Fruit fly (Drosophila melanogaster) whole organism, embryonic: ENCODE data around the gene VhaAC39-1.

Experiments
- Abd-B ChIP-seq: fragments of 200-800 bp; sonication (Bioruptor generic); optimal IDR thresholded peaks from 2 replicates; lab custom pipeline; 2018; ENCODE audit warnings: missing biosample characterization, mild to moderate bottlenecking, missing genetic modification characterization, moderate library complexity
- Antp ChIP-seq: fragments of 200-800 bp; sonication (Bioruptor generic); optimal IDR thresholded peaks from 3 replicates; lab custom pipeline; 2016; ENCODE audit warnings: missing biosample characterization, missing genetic modification characterization
- Asciz ChIP-seq: fragments of 200-800 bp; sonication (Bioruptor generic); optimal IDR thresholded peaks from 2 replicates; lab custom pipeline; 2017; ENCODE audit warnings: missing biosample characterization, mild to moderate bottlenecking, missing genetic modification characterization, missing genetic modification reagents
- Atf3 ChIP-seq: fragments of 200-800 bp; sonication (Bioruptor generic); optimal IDR thresholded peaks from 3 replicates; lab custom pipeline; 2016; ENCODE audit warnings: missing biosample characterization, missing genetic modification characterization
- Atf6 ChIP-seq: fragments of 200-800 bp; sonication (Bioruptor generic); IDR thresholded peaks from 2 replicates; pipeline ENCODE4 v1.3.6; 2022; ENCODE audit warnings: missing biosample characterization, missing genetic modification characterization
- CG1024 ChIP-seq: fragments of 200-800 bp; sonication (Bioruptor generic); IDR thresholded peaks from 2 replicates; pipeline ENCODE4 v1.3.6; 2022; ENCODE audit warnings: missing biosample characterization, missing genetic modification characterization
- CG12071 ChIP-seq: fragments of 200-800 bp; sonication (Bioruptor generic); optimal IDR thresholded peaks from 3 replicates; lab custom pipeline; 2018; ENCODE audit warnings: missing biosample characterization, mild to moderate bottlenecking, missing genetic modification characterization
- CG12769 ChIP-seq: fragments of 200-800 bp; sonication (Bioruptor generic); optimal IDR thresholded peaks from 2 replicates; lab custom pipeline; 2019; ENCODE audit warnings: missing biosample characterization, mild to moderate bottlenecking, missing genetic modification characterization, moderate library complexity
- CG13123 ChIP-seq: fragments of 200-800 bp; sonication (Bioruptor generic); optimal IDR thresholded peaks from 2 replicates; lab custom pipeline; 2016; ENCODE audit warnings: missing biosample characterization, missing genetic modification characterization
- CG15073 ChIP-seq: fragments of 200-800 bp; sonication (Bioruptor generic); optimal IDR thresholded peaks from 2 replicates; lab custom pipeline; 2016; ENCODE audit warnings: missing biosample characterization, missing genetic modification characterization
- CG1602 ChIP-seq: fragments of 200-800 bp; sonication (Bioruptor generic); optimal IDR thresholded peaks from 3 replicates; lab custom pipeline; 2016; ENCODE audit warnings: missing biosample characterization, missing genetic modification characterization
- CG18011 ChIP-seq: fragments of 200-800 bp; sonication (Bioruptor generic); optimal IDR thresholded peaks from 2 replicates; lab custom pipeline; 2017; ENCODE audit warnings: missing biosample characterization, missing genetic modification characterization, mild to moderate bottlenecking, moderate library complexity, missing genotype
- CG18476 ChIP-seq: fragments of 200-800 bp; sonication (Bioruptor generic); optimal IDR thresholded peaks from 2 replicates; lab custom pipeline; 2016; ENCODE audit warnings: missing biosample characterization, mild to moderate bottlenecking, missing genetic modification characterization
- CG30431 ChIP-seq: fragments of 200-800 bp; sonication (Bioruptor generic); optimal IDR thresholded peaks from 2 replicates; lab custom pipeline; 2017; ENCODE audit warnings: missing biosample characterization, missing genetic modification characterization
- CG31388 ChIP-seq: fragments of 200-800 bp; sonication (Bioruptor generic); optimal IDR thresholded peaks from 2 replicates; lab custom pipeline; 2016; ENCODE audit warnings: missing biosample characterization, missing genetic modification characterization
- CG32772 ChIP-seq: fragments of 200-800 bp; sonication (Bioruptor generic); IDR thresholded peaks from 2 replicates; pipeline ENCODE4 v1.3.6; 2022; ENCODE audit warnings: missing biosample characterization, missing genetic modification characterization
- CG34224 ChIP-seq: fragments of 200-800 bp; sonication (Bioruptor generic); IDR thresholded peaks from 3 replicates; pipeline ENCODE4 v1.3.6; 2022; ENCODE audit warnings: missing biosample characterization, missing genetic modification characterization; ENCODE audit not compliant: partially characterized antibody
- CG42726 ChIP-seq: fragments of 200-800 bp; sonication (Bioruptor generic); IDR thresholded peaks from 2 replicates; pipeline ENCODE4 v1.3.6; 2022; ENCODE audit warnings: missing biosample characterization, missing genetic modification characterization; ENCODE audit not compliant: partially characterized antibody
- CG4617 ChIP-seq: fragments of 200-800 bp; sonication (Bioruptor generic); optimal IDR thresholded peaks from 3 replicates; lab custom pipeline; 2016; ENCODE audit warnings: missing biosample characterization, missing genetic modification characterization, borderline replicate concordance
- CG6791 ChIP-seq: fragments of 200-800 bp; sonication (Bioruptor generic); IDR thresholded peaks from 3 replicates; pipeline ENCODE4 v1.3.6; 2022; ENCODE audit warnings: missing biosample characterization, missing genetic modification characterization; ENCODE audit not compliant: partially characterized antibody
- CG8290 ChIP-seq, 3 experiments: fragments of 200-800 bp; sonication (Bioruptor generic); optimal IDR thresholded peaks; 2 replicates each; lab custom pipeline; 2016 to 2019; ENCODE audit warnings: missing biosample characterization in 3 of 3, missing genetic modification characterization in 3 of 3, mild to moderate bottlenecking in 2 of 3, moderate library complexity in 1 of 3
- CG8765 ChIP-seq: fragments of 200-800 bp; sonication (Bioruptor generic); IDR thresholded peaks from 2 replicates; pipeline ENCODE4 v1.3.6; 2022; ENCODE audit warnings: missing biosample characterization, missing genetic modification characterization
- Doc2 ChIP-seq: fragments of 200-800 bp; sonication (Bioruptor generic); IDR thresholded peaks from 2 replicates; pipeline ENCODE4 v1.3.6; 2022; ENCODE audit warnings: missing biosample characterization, missing genetic modification characterization
- Side ChIP-seq: fragments of 200-800 bp; sonication (Bioruptor generic); optimal IDR thresholded peaks from 2 replicates; lab custom pipeline; 2016; ENCODE audit warnings: missing biosample characterization, missing genetic modification characterization
- Usf ChIP-seq: fragments of 200-800 bp; sonication (Bioruptor generic); optimal IDR thresholded peaks from 2 replicates; lab custom pipeline; 2017; ENCODE audit warnings: missing genotype, missing biosample characterization, missing genetic modification characterization
- YL-1 ChIP-seq: fragments of 200-800 bp; sonication (Bioruptor generic); optimal IDR thresholded peaks from 3 replicates; lab custom pipeline; 2017; ENCODE audit warnings: missing biosample characterization, mild to moderate bottlenecking, missing genetic modification characterization
- ap ChIP-seq: fragments of 200-800 bp; sonication (Bioruptor generic); IDR thresholded peaks from 2 replicates; pipeline ENCODE4 v1.3.6; 2022; ENCODE audit warnings: missing biosample characterization, missing genetic modification characterization
- br ChIP-seq: fragments of >200 bp; optimal IDR thresholded peaks from 2 replicates; lab custom pipeline; 2017
- cg ChIP-seq: fragments of 200-800 bp; sonication (Bioruptor generic); optimal IDR thresholded peaks from 3 replicates; lab custom pipeline; 2019; ENCODE audit warnings: missing biosample characterization, mild to moderate bottlenecking, missing genetic modification characterization, moderate library complexity
- chn ChIP-seq: fragments of 200-800 bp; sonication (Bioruptor generic); optimal IDR thresholded peaks from 2 replicates; lab custom pipeline; 2016; ENCODE audit warnings: missing biosample characterization, missing genetic modification characterization
- croc ChIP-seq: fragments of 200-800 bp; sonication (Bioruptor generic); conservative IDR thresholded peaks from 3 replicates; pipeline ENCODE4 v1.3.6; 2022; ENCODE audit warnings: missing biosample characterization, missing genetic modification characterization
- ftz-f1 ChIP-seq: fragments of 200-800 bp; sonication (Bioruptor generic); optimal IDR thresholded peaks from 2 replicates; lab custom pipeline; 2016; ENCODE audit warnings: missing biosample characterization, missing genetic modification characterization
- ham ChIP-seq: fragments of 200-800 bp; sonication (Bioruptor generic); IDR thresholded peaks from 2 replicates; pipeline ENCODE4 v1.3.6; 2022; ENCODE audit warnings: missing biosample characterization, missing genetic modification characterization
- kay ChIP-seq: fragments of 200-800 bp; sonication (Bioruptor generic); optimal IDR thresholded peaks from 2 replicates; lab custom pipeline; 2016; ENCODE audit warnings: missing biosample characterization, missing genetic modification characterization
- lbe ChIP-seq: fragments of 200-800 bp; sonication (Bioruptor generic); optimal IDR thresholded peaks from 2 replicates; lab custom pipeline; 2016; ENCODE audit warnings: missing biosample characterization, mild to moderate bottlenecking, missing genetic modification characterization
- phol ChIP-seq: fragments of 200-800 bp; sonication (Bioruptor generic); optimal IDR thresholded peaks from 3 replicates; lab custom pipeline; 2018; ENCODE audit warnings: missing biosample characterization, mild to moderate bottlenecking, missing genetic modification characterization, moderate library complexity
- pros ChIP-seq: fragments of 200-800 bp; sonication (Bioruptor generic); optimal IDR thresholded peaks from 3 replicates; lab custom pipeline; 2019; ENCODE audit warnings: missing biosample characterization, mild to moderate bottlenecking, missing genetic modification characterization, moderate library complexity
- pzg ChIP-seq: fragments of 200-800 bp; sonication (Bioruptor generic); optimal IDR thresholded peaks from 3 replicates; lab custom pipeline; 2018; ENCODE audit warnings: missing biosample characterization, mild to moderate bottlenecking, missing genetic modification characterization, moderate library complexity
- repo ChIP-seq: fragments of 200-800 bp; sonication (Bioruptor generic); optimal IDR thresholded peaks from 2 replicates; lab custom pipeline; 2016; ENCODE audit warnings: missing biosample characterization, missing genetic modification characterization
- run ChIP-seq: fragments of 200-800 bp; sonication (Bioruptor generic); optimal IDR thresholded peaks from 3 replicates; lab custom pipeline; 2018; ENCODE audit warnings: missing biosample characterization, mild to moderate bottlenecking, missing genetic modification characterization
- shn ChIP-seq: fragments of 200-800 bp; sonication (Bioruptor generic); optimal IDR thresholded peaks from 3 replicates; lab custom pipeline; 2016; ENCODE audit warnings: missing biosample characterization, missing genetic modification characterization
- sna ChIP-seq: fragments of 200-800 bp; sonication (Bioruptor generic); IDR thresholded peaks from 2 replicates; pipeline ENCODE4 v1.3.6; 2022; ENCODE audit warnings: missing biosample characterization, missing genetic modification characterization; ENCODE audit not compliant: partially characterized antibody
- stc ChIP-seq: fragments of 200-800 bp; sonication (Bioruptor generic); IDR thresholded peaks from 2 replicates; pipeline ENCODE4 v1.3.6; 2022; ENCODE audit warnings: missing biosample characterization, missing genetic modification characterization
- stwl ChIP-seq: fragments of 200-800 bp; sonication (Bioruptor generic); optimal IDR thresholded peaks from 3 replicates; lab custom pipeline; 2018; ENCODE audit warnings: missing biosample characterization, mild to moderate bottlenecking, missing genetic modification characterization, moderate library complexity
- tgo ChIP-seq: fragments of 200-800 bp; sonication (Bioruptor generic); IDR thresholded peaks from 3 replicates; pipeline ENCODE4 v1.3.6; 2022; ENCODE audit warnings: missing biosample characterization, missing genetic modification characterization
- tin ChIP-seq: fragments of 200-800 bp; sonication (Bioruptor generic); optimal IDR thresholded peaks from 3 replicates; lab custom pipeline; 2016; ENCODE audit warnings: missing biosample characterization, missing genetic modification characterization
- tup ChIP-seq: fragments of 200-800 bp; sonication (Bioruptor generic); optimal IDR thresholded peaks from 2 replicates; lab custom pipeline; 2016; ENCODE audit warnings: missing biosample characterization, mild to moderate bottlenecking, missing genetic modification characterization, moderate library complexity
- vfl ChIP-seq: fragments of 200-800 bp; sonication (Bioruptor generic); optimal IDR thresholded peaks from 2 replicates; lab custom pipeline; 2016; ENCODE audit warnings: missing biosample characterization, missing genetic modification characterization
- vnd ChIP-seq: fragments of 200-800 bp; sonication (Bioruptor generic); IDR thresholded peaks from 3 replicates; pipeline ENCODE4 v1.3.6; 2022; ENCODE audit warnings: missing biosample characterization, missing genetic modification characterization; ENCODE audit not compliant: partially characterized antibody
- wdn ChIP-seq: fragments of 200-800 bp; sonication (Bioruptor generic); IDR thresholded peaks from 2 replicates; pipeline ENCODE4 v1.3.6; 2022; ENCODE audit warnings: missing biosample characterization, missing genetic modification characterization

VhaAC39-1 gene

dm6 chrX:3868456-3869023 lies 12.0 kb upstream of the VhaAC39-1 start, which contains the start of gene CG2930 (continued):
- TF ChIP-seq pzg (GFP tag; lab: Kevin White, UChicago) (no peak), CG8290 (GFP tag; optimal IDR thresholded peaks at IDR 0.05; lab: Kevin White, UChicago) (peak; percentile 51), CG8290 (tag; optimal IDR thresholded peaks at IDR 0.05; lab: Kevin White, UChicago) (peak in 1 of 2 experiments; percentile 81), run (tag; lab: Kevin White, UChicago) (peak; percentile 44), CG32772 (GFP tag; lab: Robert Waterston, UW) (peak; percentile 89), Atf3 (GFP tag; lab: Kevin White, UChicago) (peak; percentile 76), CG30431 (peak; percentile 86), CG4617 (GFP tag; lab: Kevin White, UChicago) (peak; percentile 30), CG1024 (GFP tag; lab: Robert Waterston, UW) (peak; percentile 83), stwl (tag; lab: Kevin White, UChicago) (no peak), tgo (GFP tag; lab: Robert Waterston, UW) (peak; percentile 88), vfl (GFP tag; lab: Kevin White, UChicago) (no peak), Atf6 (GFP tag; lab: Robert Waterston, UW) (peak; percentile 66; the same call in 1 of the 2 replicates), br (no peak), CG18011 (GFP tag; lab: Kevin White, UChicago) (peak; percentile 19), Asciz (GFP tag; lab: Kevin White, UChicago) (peak; percentile 85), tup (GFP tag; lab: Kevin White, UChicago) (peak; percentile 72), CG8765 (GFP tag; lab: Robert Waterston, UW) (peak; percentile 57; the same call in 1 of the 2 replicates), CG13123 (peak; percentile 66), CG18476 (peak; percentile 71), chn (GFP tag; lab: Kevin White, UChicago) (peak; percentile 79), Usf (peak; percentile 55), CG31388 (peak; percentile 69), sna (GFP tag; lab: Robert Waterston, UW) (no peak), pros (GFP tag; lab: Kevin White, UChicago) (no peak), vnd (GFP tag; lab: Robert Waterston, UW) (no peak), wdn (peak; percentile 41; the same call in 1 of the 2 replicates), ap (GFP tag; lab: Robert Waterston, UW) (peak; percentile 85), Side (GFP tag; lab: Kevin White, UChicago) (peak; percentile 62), croc (GFP tag; lab: Robert Waterston, UW) (peak; percentile 85), CG42726 (GFP tag; lab: Robert Waterston, UW) (no peak), CG12769 (tag; lab: Kevin White, UChicago) (peak; percentile 75), tin (GFP tag; lab: Kevin White, UChicago) (peak; percentile 86), ftz-f1 (GFP tag; lab: Kevin White, UChicago) (no peak), stc (GFP tag; lab: Robert Waterston, UW) (peak; percentile 89), Abd-B (GFP tag; lab: Kevin White, UChicago) (peak; percentile 67), phol (tag; lab: Kevin White, UChicago) (peak; percentile 85), YL-1 (GFP tag; lab: Kevin White, UChicago) (peak; percentile 15), CG6791 (GFP tag; lab: Robert Waterston, UW) (no peak), CG34224 (GFP tag; lab: Robert Waterston, UW) (no peak), kay (GFP tag; lab: Kevin White, UChicago) (peak; percentile 36), shn (peak; percentile 73), CG12071 (GFP tag; lab: Kevin White, UChicago) (peak; percentile 79), repo (GFP tag; lab: Kevin White, UChicago) (peak; percentile 78), lbe (GFP tag; lab: Kevin White, UChicago) (peak; percentile 89), ham (GFP tag; lab: Robert Waterston, UW) (no peak), Doc2 (GFP tag; lab: Robert Waterston, UW) (peak; percentile 60; the same call in 1 of the 2 replicates), Antp (GFP tag; lab: Kevin White, UChicago) (peak; percentile 84), cg (GFP tag; lab: Kevin White, UChicago) (no peak), CG15073 (GFP tag; lab: Kevin White, UChicago) (peak; percentile 22), CG1602 (peak; percentile 83)
